Worm (Caenorhabditis elegans) whole organism, late embryonic: ENCODE results near the gene chil-24.

Experiments
- C38D4.7 ChIP-seq: fragments of 200-800 bp; sonication (Bioruptor generic); optimal IDR thresholded peaks from 2 replicates; lab custom pipeline; 2018; ENCODE audit warnings: mild to moderate bottlenecking, missing genetic modification characterization, moderate library complexity, missing compliant biosample characterization
- F13H6.1 ChIP-seq: sonication (generic microtip); optimal IDR thresholded peaks from 2 replicates; lab custom pipeline; 2016; ENCODE audit warnings: missing genetic modification characterization, missing compliant biosample characterization
- K02D7.2 ChIP-seq: sonication (generic microtip); optimal IDR thresholded peaks from 2 replicates; lab custom pipeline; 2017; ENCODE audit warnings: mild to moderate bottlenecking, missing genetic modification characterization, missing compliant biosample characterization
- K09A11.1 ChIP-seq: sonication (generic microtip); optimal IDR thresholded peaks from 2 replicates; lab custom pipeline; 2017; ENCODE audit warnings: antibody characterized with exemption, mild to moderate bottlenecking, missing genetic modification characterization, missing compliant biosample characterization; ENCODE audit not compliant: insufficient read depth
- ceh-14 ChIP-seq: sonication (generic microtip); optimal IDR thresholded peaks from 2 replicates; lab custom pipeline; 2016; ENCODE audit warnings: missing genotype, missing genetic modification characterization, missing compliant biosample characterization
- ceh-2 ChIP-seq: sonication (generic microtip); optimal IDR thresholded peaks from 2 replicates; lab custom pipeline; 2016; ENCODE audit warnings: missing genotype, missing genetic modification characterization, missing compliant biosample characterization
- ceh-24 ChIP-seq: sonication (generic microtip); optimal IDR thresholded peaks from 2 replicates; lab custom pipeline; 2016; ENCODE audit warnings: mild to moderate bottlenecking, missing genetic modification characterization, missing compliant biosample characterization
- ceh-30 ChIP-seq: fragments of 150-350 bp; optimal IDR thresholded peaks from 2 replicates; lab custom pipeline; 2014; ENCODE audit warnings: missing biosample characterization, missing genetic modification characterization
- ceh-34 ChIP-seq: sonication (generic microtip); optimal IDR thresholded peaks from 2 replicates; lab custom pipeline; 2016; ENCODE audit warnings: mild to moderate bottlenecking, missing genetic modification characterization, missing compliant biosample characterization
- ceh-48 ChIP-seq: sonication (generic microtip); optimal IDR thresholded peaks from 2 replicates; lab custom pipeline; 2016; ENCODE audit warnings: missing genetic modification characterization, inconsistent platforms, missing compliant biosample characterization
- ceh-9 ChIP-seq: sonication (generic microtip); optimal IDR thresholded peaks from 2 replicates; lab custom pipeline; 2016; ENCODE audit warnings: mild to moderate bottlenecking, missing genetic modification characterization, inconsistent platforms, missing compliant biosample characterization
- che-1 ChIP-seq: sonication (generic microtip); optimal IDR thresholded peaks from 2 replicates; lab custom pipeline; 2016; ENCODE audit warnings: mild to moderate bottlenecking, missing genetic modification characterization, missing compliant biosample characterization
- elt-4 ChIP-seq: sonication (generic microtip); optimal IDR thresholded peaks from 2 replicates; lab custom pipeline; 2016; ENCODE audit warnings: missing genetic modification characterization, missing compliant biosample characterization
- ets-4 ChIP-seq: sonication (generic microtip); optimal IDR thresholded peaks from 2 replicates; lab custom pipeline; 2016; ENCODE audit warnings: missing genetic modification characterization, missing compliant biosample characterization
- eyg-1 ChIP-seq: sonication (generic microtip); optimal IDR thresholded peaks from 2 replicates; lab custom pipeline; 2016; ENCODE audit warnings: missing genotype, missing genetic modification characterization, missing compliant biosample characterization
- fax-1 ChIP-seq: sonication (generic microtip); optimal IDR thresholded peaks from 2 replicates; lab custom pipeline; 2016; ENCODE audit warnings: missing genotype, missing genetic modification characterization, missing compliant biosample characterization
- gmeb-2 ChIP-seq: sonication (generic microtip); optimal IDR thresholded peaks from 2 replicates; lab custom pipeline; 2016; ENCODE audit warnings: missing genetic modification characterization, inconsistent platforms, missing compliant biosample characterization
- lim-6 ChIP-seq: sonication (generic microtip); optimal IDR thresholded peaks from 2 replicates; lab custom pipeline; 2016; ENCODE audit warnings: missing genetic modification characterization, missing compliant biosample characterization
- lin-11 ChIP-seq: fragments of 200-800 bp; sonication (Bioruptor generic); optimal IDR thresholded peaks from 2 replicates; lab custom pipeline; 2018; ENCODE audit warnings: mild to moderate bottlenecking, missing genetic modification characterization, missing compliant biosample characterization
- madf-2 ChIP-seq: sonication (generic microtip); optimal IDR thresholded peaks from 2 replicates; lab custom pipeline; 2017; ENCODE audit warnings: missing genetic modification characterization, missing compliant biosample characterization
- mec-3 ChIP-seq: sonication (generic microtip); optimal IDR thresholded peaks from 2 replicates; lab custom pipeline; 2016; ENCODE audit warnings: borderline replicate concordance, missing genetic modification characterization, missing compliant biosample characterization
- nfya-1 ChIP-seq: sonication (generic microtip); optimal IDR thresholded peaks from 2 replicates; lab custom pipeline; 2017; ENCODE audit warnings: missing genetic modification characterization, mild to moderate bottlenecking, missing compliant biosample characterization, antibody characterized with exemption, moderate library complexity
- nhr-232 ChIP-seq: sonication (generic microtip); optimal IDR thresholded peaks from 2 replicates; lab custom pipeline; 2016; ENCODE audit warnings: missing genetic modification characterization, missing compliant biosample characterization
- npax-4 ChIP-seq: sonication (generic microtip); optimal IDR thresholded peaks from 2 replicates; lab custom pipeline; 2016; ENCODE audit warnings: missing genetic modification characterization, missing compliant biosample characterization
- pha-2 ChIP-seq: sonication (generic microtip); optimal IDR thresholded peaks from 2 replicates; lab custom pipeline; 2017; ENCODE audit warnings: mild to moderate bottlenecking, missing genetic modification characterization, missing compliant biosample characterization
- pha-4 ChIP-seq: fragments of 150-350 bp; optimal IDR thresholded peaks from 2 replicates; lab custom pipeline; 2018; ENCODE audit warnings: missing biosample characterization, missing genetic modification reagents, missing genetic modification characterization
- pqm-1 ChIP-seq: sonication (generic microtip); optimal IDR thresholded peaks from 2 replicates; lab custom pipeline; 2016; ENCODE audit warnings: missing genetic modification characterization, missing compliant biosample characterization
- sox-2 ChIP-seq: fragments of 200-800 bp; sonication (Bioruptor generic); IDR thresholded peaks from 2 replicates; pipeline ENCODE4 v1.3.6; 2022; ENCODE audit warnings: missing genetic modification reagents, missing genetic modification characterization, missing compliant biosample characterization
- sox-4 ChIP-seq: sonication (generic microtip); optimal IDR thresholded peaks from 2 replicates; lab custom pipeline; 2017; ENCODE audit warnings: mild to moderate bottlenecking, missing genetic modification characterization, inconsistent platforms, missing compliant biosample characterization
- tbx-2 ChIP-seq: sonication (generic microtip); optimal IDR thresholded peaks from 2 replicates; lab custom pipeline; 2016; ENCODE audit warnings: missing genetic modification characterization, missing compliant biosample characterization
- ttx-3 ChIP-seq: sonication (generic microtip); optimal IDR thresholded peaks from 2 replicates; lab custom pipeline; 2016; ENCODE audit warnings: missing genetic modification reagents, missing genetic modification characterization, missing compliant biosample characterization
- unc-42 ChIP-seq: sonication (generic microtip); optimal IDR thresholded peaks from 2 replicates; lab custom pipeline; 2016; ENCODE audit warnings: missing genotype, missing genetic modification characterization, missing compliant biosample characterization

Gene chil-24

ce11 chrII:3151615-3152014, 22.7 kb downstream of the chil-24 start, which contains the start of the genes T10D4.14 and T10D4.19:
TSS of gene T10D4.14 (minus strand) at chrII:3151715.
TSS of gene T10D4.19 (plus strand) at chrII:3151918.
- TF ChIP-seq ceh-14 (tag; lab: Kevin White, UChicago) (no peak), ets-4 (tag; lab: Kevin White, UChicago) (no peak), tbx-2 (tag; lab: Kevin White, UChicago) (no peak), lin-11 (tag; lab: Kevin White, UChicago) (no peak), sox-4 (tag; lab: Kevin White, UChicago) (no peak), madf-2 (tag; lab: Kevin White, UChicago) (no peak), ceh-30 (no peak), F13H6.1 (no peak), nhr-232 (tag; lab: Kevin White, UChicago) (no peak), nfya-1 (tag; lab: Kevin White, UChicago) (no peak), npax-4 (no peak), pha-4 (tag; lab: Kevin White, UChicago) (no peak)

- TF ChIP-seq ceh-2 (tag; lab: Kevin White, UChicago): no peak
- TF ChIP-seq pqm-1: no peak
- no peak for TF ChIP-seq ceh-48 (tag; lab: Kevin White, UChicago)
- TF ChIP-seq ceh-24 (tag; lab: Kevin White, UChicago): no peak
- TF ChIP-seq, all 69 proteins: peak for 0
These were observed 25.4 kb downstream of the chil-24 start, which contains the start of gene sri-32 for ce11 chrII:3154383-3154782. TSS of gene sri-32 (minus strand) at chrII:3154483.

- TF ChIP-seq nhr-232 (tag; lab: Kevin White, UChicago) (no peak), fax-1 (tag; lab: Kevin White, UChicago) (no peak), lin-11 (tag; lab: Kevin White, UChicago) (no peak)
- TF ChIP-seq, all 69 proteins: peak for 0
These were observed 27.8 kb downstream of the chil-24 start, which contains the start of gene sri-33 for ce11 chrII:3156749-3157148. TSS of gene sri-33 (minus strand) at chrII:3156849.

ce11 chrII:3158985-3159384, 30.0 kb downstream of the chil-24 start, which contains the start of gene sri-34:
TSS of gene sri-34 (minus strand) at chrII:3159085.
- TF ChIP-seq unc-42 (tag; lab: Kevin White, UChicago) (no peak), K02D7.2 (no peak)

ce11 chrII:3170089-3170488, 41.1 kb downstream of the chil-24 start, which contains the start of gene fbxc-55:
TSS of gene fbxc-55 (minus strand) at chrII:3170189.
- TF ChIP-seq npax-4 (no peak), ceh-24 (tag; lab: Kevin White, UChicago) (no peak), ttx-3 (tag; lab: Kevin White, UChicago) (no peak), K09A11.1 (tag; lab: Kevin White, UChicago) (no peak), sox-2 (GFP tag; lab: Robert Waterston, UW) (no peak), elt-4 (tag; lab: Kevin White, UChicago) (no peak), pha-2 (no peak), nhr-232 (tag; lab: Kevin White, UChicago) (no peak), mec-3 (tag; lab: Kevin White, UChicago) (no peak), ceh-2 (tag; lab: Kevin White, UChicago) (no peak), eyg-1 (tag; lab: Kevin White, UChicago) (no peak), ceh-9 (tag; lab: Kevin White, UChicago) (no peak), ceh-30 (no peak), ceh-48 (tag; lab: Kevin White, UChicago) (no peak), C38D4.7 (GFP tag; lab: Kevin White, UChicago) (no peak), lim-6 (tag; lab: Kevin White, UChicago) (no peak), gmeb-2 (tag; lab: Kevin White, UChicago) (no peak), che-1 (tag; lab: Kevin White, UChicago) (no peak), ceh-34 (no peak)
- TF ChIP-seq, all 69 proteins: peak for 0
